Worm (Caenorhabditis elegans) whole organism, young adult: Measurements from ENCODE around the gene C45G7.13.

ENCODE experiments used
- B0336.3 ChIP-seq: fragments of 200-800 bp; sonication (Bioruptor generic); IDR thresholded peaks from 2 replicates; pipeline ENCODE4 v1.3.6; 2022; ENCODE audit warnings: missing genetic modification characterization, missing compliant biosample characterization
- C17E4.6 ChIP-seq: fragments of 200-800 bp; sonication (Bioruptor generic); IDR thresholded peaks from 2 replicates; pipeline ENCODE4 v1.3.6; 2022; ENCODE audit warnings: missing genetic modification reagents, missing genetic modification characterization, missing compliant biosample characterization
- D2030.7 ChIP-seq: fragments of 200-800 bp; sonication (Bioruptor generic); IDR thresholded peaks from 2 replicates; pipeline ENCODE4 v1.3.6; 2022; ENCODE audit warnings: missing genetic modification reagents, missing genetic modification characterization, missing compliant biosample characterization
- F52B5.7 ChIP-seq: sonication (generic microtip); optimal IDR thresholded peaks from 2 replicates; lab custom pipeline; 2016; ENCODE audit warnings: mild to moderate bottlenecking, missing genetic modification characterization, missing compliant biosample characterization
- Y95B8A.8 ChIP-seq: fragments of 200-800 bp; sonication (Bioruptor generic); IDR thresholded peaks from 2 replicates; pipeline ENCODE4 v1.3.6; 2022; ENCODE audit warnings: missing genetic modification reagents, missing genetic modification characterization, missing compliant biosample characterization
- ceh-58 ChIP-seq: fragments of 200-800 bp; sonication (Bioruptor generic); IDR thresholded peaks from 2 replicates; pipeline ENCODE4 v1.3.6; 2022; ENCODE audit warnings: missing genetic modification characterization, missing compliant biosample characterization
- mel-28 ChIP-seq: sonication (generic microtip); optimal IDR thresholded peaks from 2 replicates; lab custom pipeline; 2016; ENCODE audit warnings: borderline replicate concordance, mild to moderate bottlenecking, missing genetic modification characterization, missing compliant biosample characterization
- nfyb-1 ChIP-seq: fragments of 200-800 bp; sonication (Bioruptor generic); IDR thresholded peaks from 2 replicates; pipeline ENCODE4 v1.3.6; 2022; ENCODE audit warnings: missing genetic modification reagents, missing genetic modification characterization, missing compliant biosample characterization
- nhr-90 ChIP-seq: sonication (generic microtip); optimal IDR thresholded peaks from 2 replicates; lab custom pipeline; 2016; ENCODE audit warnings: missing genotype, mild to moderate bottlenecking, missing genetic modification characterization, missing compliant biosample characterization
- pbrm-1 ChIP-seq: fragments of 200-800 bp; sonication (Bioruptor generic); IDR thresholded peaks from 2 replicates; pipeline ENCODE4 v1.3.6; 2022; ENCODE audit warnings: missing genetic modification reagents, missing genetic modification characterization, missing compliant biosample characterization
- pha-4 ChIP-seq: fragments of 150-350 bp; sonication (generic microtip); optimal IDR thresholded peaks from 2 replicates; lab custom pipeline; 2014; ENCODE audit warnings: missing biosample characterization, missing genetic modification reagents, missing genetic modification characterization
- rcor-1 ChIP-seq: fragments of 200-800 bp; sonication (Bioruptor generic); IDR thresholded peaks from 2 replicates; pipeline ENCODE4 v1.3.6; 2022; ENCODE audit warnings: missing genetic modification reagents, missing genetic modification characterization, missing compliant biosample characterization
- unc-130 ChIP-seq: sonication (generic microtip); optimal IDR thresholded peaks from 2 replicates; lab custom pipeline; 2016; ENCODE audit warnings: missing genetic modification reagents, missing genetic modification characterization, missing compliant biosample characterization
- ztf-22 ChIP-seq: fragments of 200-800 bp; sonication (Bioruptor generic); optimal IDR thresholded peaks from 2 replicates; lab custom pipeline; 2018; ENCODE audit warnings: mild to moderate bottlenecking, missing genetic modification characterization, moderate library complexity, missing compliant biosample characterization

ce11 chrIV:2400651-2401050, 50.5 kb downstream of the C45G7.13 start:
- TF ChIP-seq nfyb-1 (GFP tag; lab: Robert Waterston, UW) (no peak), Y95B8A.8 (GFP tag; lab: Robert Waterston, UW) (no peak), D2030.7 (GFP tag; lab: Robert Waterston, UW) (no peak), nhr-90 (no peak), pbrm-1 (no peak), ceh-58 (no peak), B0336.3 (GFP tag; lab: Robert Waterston, UW) (no peak), pha-4 (no peak), unc-130 (GFP tag; lab: Kevin White, UChicago) (no peak), ztf-22 (GFP tag; lab: Kevin White, UChicago) (no peak), F52B5.7 (tag; lab: Kevin White, UChicago) (no peak), rcor-1 (GFP tag; lab: Robert Waterston, UW) (no peak), C17E4.6 (GFP tag; lab: Robert Waterston, UW) (no peak), mel-28 (tag; lab: Kevin White, UChicago) (no peak)
